Worm (Caenorhabditis elegans) whole organism, young adult: ENCODE data around the gene col-159.
A peak's percentile ranks its signal among the peaks of the same experiment; 100 is the strongest.

Source experiments
- B0336.3 ChIP-seq: fragments of 200-800 bp; sonication (Bioruptor generic); IDR thresholded peaks from 2 replicates; pipeline ENCODE4 v1.3.6; 2022; ENCODE audit warnings: missing genetic modification characterization, missing compliant biosample characterization
- F10E7.11 ChIP-seq: sonication (generic microtip); optimal IDR thresholded peaks from 2 replicates; lab custom pipeline; 2017; ENCODE audit warnings: mild to moderate bottlenecking, missing genetic modification characterization, moderate library complexity, missing compliant biosample characterization
- F22D6.2 ChIP-seq: sonication (generic microtip); optimal IDR thresholded peaks from 2 replicates; lab custom pipeline; 2016; ENCODE audit warnings: mild to moderate bottlenecking, missing genetic modification characterization, missing compliant biosample characterization
- F23B12.7 ChIP-seq: sonication (generic microtip); optimal IDR thresholded peaks from 2 replicates; lab custom pipeline; 2017; ENCODE audit warnings: missing genetic modification characterization, mild to moderate bottlenecking, missing compliant biosample characterization, antibody characterized with exemption, moderate library complexity; ENCODE audit not compliant: insufficient read depth
- Y67H2A.10 ChIP-seq: fragments of 200-800 bp; sonication (Bioruptor generic); conservative IDR thresholded peaks from 2 replicates; pipeline ENCODE4 v1.3.6; 2022; ENCODE audit warnings: missing genetic modification reagents, missing genetic modification characterization, missing compliant biosample characterization
- Y79H2A.3 ChIP-seq: fragments of 200-800 bp; sonication (Bioruptor generic); conservative IDR thresholded peaks from 2 replicates; pipeline ENCODE4 v1.3.6; 2022; ENCODE audit warnings: missing genetic modification reagents, missing genetic modification characterization, missing compliant biosample characterization
- Y95B8A.8 ChIP-seq: fragments of 200-800 bp; sonication (Bioruptor generic); IDR thresholded peaks from 2 replicates; pipeline ENCODE4 v1.3.6; 2022; ENCODE audit warnings: missing genetic modification reagents, missing genetic modification characterization, missing compliant biosample characterization
- ama-1 ChIP-seq, 3 experiments: fragments of 150-350 bp in 1 of 3; sonication (generic microtip) in 2 of 3; optimal IDR thresholded peaks; 2 replicates each; lab custom pipeline; 2014 to 2018; ENCODE audit warnings: missing biosample characterization in 2 of 3, missing genetic modification characterization in 2 of 3, missing genetic modification reagents in 2 of 3
- aptf-2 ChIP-seq: fragments of 200-800 bp; sonication (Bioruptor generic); conservative IDR thresholded peaks from 2 replicates; pipeline ENCODE4 v1.3.6; 2022; ENCODE audit warnings: missing genetic modification reagents, missing genetic modification characterization, missing compliant biosample characterization
- aptf-3 ChIP-seq: fragments of 200-800 bp; sonication (Bioruptor generic); IDR thresholded peaks from 2 replicates; pipeline ENCODE4 v1.3.6; 2022; ENCODE audit warnings: missing genetic modification characterization, missing compliant biosample characterization
- atf-7 ChIP-seq: sonication (generic microtip); optimal IDR thresholded peaks from 2 replicates; lab custom pipeline; 2017; ENCODE audit warnings: mild to moderate bottlenecking, missing genetic modification characterization, missing compliant biosample characterization
- bed-1 ChIP-seq: fragments of 200-800 bp; sonication (Bioruptor generic); IDR thresholded peaks from 2 replicates; pipeline ENCODE4 v1.3.6; 2022; ENCODE audit warnings: missing genetic modification reagents, missing genetic modification characterization, missing compliant biosample characterization
- bed-2 ChIP-seq: fragments of 200-800 bp; sonication (Bioruptor generic); IDR thresholded peaks from 2 replicates; pipeline ENCODE4 v1.3.6; 2022; ENCODE audit warnings: missing genetic modification reagents, missing genetic modification characterization, missing compliant biosample characterization
- dox-1 ChIP-seq: fragments of 200-800 bp; sonication (Bioruptor generic); IDR thresholded peaks from 2 replicates; pipeline ENCODE4 v1.3.6; 2022; ENCODE audit warnings: missing genetic modification reagents, missing genetic modification characterization, missing compliant biosample characterization
- dpff-1 ChIP-seq: sonication (generic microtip); optimal IDR thresholded peaks from 2 replicates; lab custom pipeline; 2017; ENCODE audit warnings: mild to moderate bottlenecking, missing genetic modification characterization, missing compliant biosample characterization
- egl-18 ChIP-seq: fragments of 200-800 bp; sonication (Bioruptor generic); IDR thresholded peaks from 2 replicates; pipeline ENCODE4 v1.3.6; 2022; ENCODE audit warnings: missing genetic modification reagents, missing genetic modification characterization, missing compliant biosample characterization
- egl-44 ChIP-seq: fragments of 200-800 bp; sonication (Bioruptor generic); IDR thresholded peaks from 2 replicates; pipeline ENCODE4 v1.3.6; 2022; ENCODE audit warnings: missing genetic modification reagents, missing genetic modification characterization, missing compliant biosample characterization
- egrh-3 ChIP-seq: fragments of 200-800 bp; sonication (Bioruptor generic); IDR thresholded peaks from 2 replicates; pipeline ENCODE4 v1.3.6; 2022; ENCODE audit warnings: missing genetic modification reagents, missing genetic modification characterization, missing compliant biosample characterization
- ets-4 ChIP-seq: fragments of 200-800 bp; sonication (Bioruptor generic); optimal IDR thresholded peaks from 2 replicates; lab custom pipeline; 2018; ENCODE audit warnings: mild to moderate bottlenecking, missing genetic modification characterization, missing compliant biosample characterization
- fkh-3 ChIP-seq: sonication (generic microtip); optimal IDR thresholded peaks from 2 replicates; lab custom pipeline; 2016; ENCODE audit warnings: mild to moderate bottlenecking, missing genetic modification characterization, missing compliant biosample characterization
- hlh-12 ChIP-seq: sonication (generic microtip); optimal IDR thresholded peaks from 2 replicates; lab custom pipeline; 2016; ENCODE audit warnings: missing genetic modification characterization, missing compliant biosample characterization
- hmg-1.2 ChIP-seq: fragments of 200-800 bp; sonication (Bioruptor generic); IDR thresholded peaks from 2 replicates; pipeline ENCODE4 v1.3.6; 2022; ENCODE audit warnings: missing genetic modification reagents, missing genetic modification characterization, missing compliant biosample characterization
- hmg-20 ChIP-seq: fragments of 200-800 bp; sonication (Bioruptor generic); IDR thresholded peaks from 2 replicates; pipeline ENCODE4 v1.3.6; 2022; ENCODE audit warnings: missing genetic modification reagents, missing genetic modification characterization, missing compliant biosample characterization
- let-607 ChIP-seq, 2 experiments: fragments of 200-800 bp in 1 of 2; sonication (Bioruptor generic) in 1 of 2; sonication (generic microtip) in 1 of 2; optimal IDR thresholded peaks; 2 replicates each; lab custom pipeline; 2016 to 2018; ENCODE audit warnings: mild to moderate bottlenecking in 2 of 2, missing compliant biosample characterization in 2 of 2, missing genetic modification characterization in 2 of 2, moderate library complexity in 2 of 2, missing genotype in 1 of 2
- lin-35 ChIP-seq, 3 experiments: fragments of 150-350 bp in 2 of 3; sonication (generic microtip) in 1 of 3; optimal IDR thresholded peaks; 2 replicates each; lab custom pipeline; 2014 to 2018; ENCODE audit warnings: missing biosample characterization in 3 of 3, missing genetic modification characterization in 3 of 3, missing genetic modification reagents in 3 of 3
- lin-54 ChIP-seq: fragments of 200-800 bp; sonication (Bioruptor generic); optimal IDR thresholded peaks from 2 replicates; lab custom pipeline; 2018; ENCODE audit warnings: mild to moderate bottlenecking, missing genetic modification characterization, missing compliant biosample characterization
- lsy-27 ChIP-seq: sonication (generic microtip); optimal IDR thresholded peaks from 2 replicates; lab custom pipeline; 2017; ENCODE audit warnings: missing genetic modification characterization, mild to moderate bottlenecking, missing compliant biosample characterization, antibody characterized with exemption, missing genotype, borderline replicate concordance; ENCODE audit not compliant: insufficient read depth
- madf-10 ChIP-seq: sonication (generic microtip); optimal IDR thresholded peaks from 2 replicates; lab custom pipeline; 2016; ENCODE audit warnings: mild to moderate bottlenecking, missing genetic modification characterization, missing compliant biosample characterization
- madf-3 ChIP-seq: fragments of 200-800 bp; sonication (Bioruptor generic); IDR thresholded peaks from 2 replicates; pipeline ENCODE4 v1.3.6; 2022; ENCODE audit warnings: missing genetic modification reagents, missing genetic modification characterization, missing compliant biosample characterization
- mcd-1 ChIP-seq: fragments of 200-800 bp; sonication (Bioruptor generic); IDR thresholded peaks from 2 replicates; pipeline ENCODE4 v1.3.6; 2022; ENCODE audit warnings: missing genetic modification reagents, missing genetic modification characterization, missing compliant biosample characterization
- mxl-1 ChIP-seq: sonication (generic microtip); optimal IDR thresholded peaks from 2 replicates; lab custom pipeline; 2016; ENCODE audit warnings: missing genetic modification characterization, missing compliant biosample characterization
- nhr-120 ChIP-seq: fragments of 200-800 bp; sonication (Bioruptor generic); IDR thresholded peaks from 2 replicates; pipeline ENCODE4 v1.3.6; 2022; ENCODE audit warnings: missing genetic modification characterization, missing compliant biosample characterization
- nhr-27 ChIP-seq: fragments of 200-800 bp; sonication (Bioruptor generic); optimal IDR thresholded peaks from 2 replicates; lab custom pipeline; 2018; ENCODE audit warnings: mild to moderate bottlenecking, missing genetic modification characterization, moderate library complexity, missing compliant biosample characterization
- nhr-80 ChIP-seq: sonication (generic microtip); optimal IDR thresholded peaks from 2 replicates; lab custom pipeline; 2016; ENCODE audit warnings: missing genetic modification characterization, missing compliant biosample characterization
- rcor-1 ChIP-seq: fragments of 200-800 bp; sonication (Bioruptor generic); IDR thresholded peaks from 2 replicates; pipeline ENCODE4 v1.3.6; 2022; ENCODE audit warnings: missing genetic modification reagents, missing genetic modification characterization, missing compliant biosample characterization
- repo-1 ChIP-seq: sonication (generic microtip); optimal IDR thresholded peaks from 2 replicates; lab custom pipeline; 2017; ENCODE audit warnings: mild to moderate bottlenecking, missing genetic modification characterization, missing compliant biosample characterization
- snpc-1.3 ChIP-seq: sonication (generic microtip); optimal IDR thresholded peaks from 2 replicates; lab custom pipeline; 2017; ENCODE audit warnings: missing genetic modification characterization, mild to moderate bottlenecking, missing compliant biosample characterization, antibody characterized with exemption, moderate library complexity, missing genotype, missing genetic modification reagents; ENCODE audit not compliant: insufficient read depth
- snpc-4 ChIP-seq, 5 experiments: fragments of 150-350 bp in 1 of 5; sonication (generic microtip) in 4 of 5; optimal IDR thresholded peaks; 2 replicates each; lab custom pipeline; 2014 to 2018; ENCODE audit warnings: missing genetic modification characterization in 5 of 5, missing biosample characterization in 3 of 5, antibody characterized with exemption in 2 of 5, mild to moderate bottlenecking in 2 of 5, missing compliant biosample characterization in 2 of 5, missing genotype in 2 of 5, moderate library complexity in 2 of 5, missing genetic modification reagents in 1 of 5
- unc-62 ChIP-seq: fragments of 150-350 bp; optimal IDR thresholded peaks from 2 replicates; lab custom pipeline; 2014; ENCODE audit warnings: missing biosample characterization, missing genetic modification reagents, missing genetic modification characterization
- xnd-1 ChIP-seq: sonication (generic microtip); optimal IDR thresholded peaks from 2 replicates; lab custom pipeline; 2016; ENCODE audit warnings: missing genotype, missing genetic modification reagents, missing genetic modification characterization, missing compliant biosample characterization
- ztf-18 ChIP-seq: sonication (generic microtip); optimal IDR thresholded peaks from 2 replicates; lab custom pipeline; 2016; ENCODE audit warnings: missing genotype, mild to moderate bottlenecking, missing genetic modification characterization, missing compliant biosample characterization
- ztf-25 ChIP-seq: fragments of 200-800 bp; sonication (Bioruptor generic); IDR thresholded peaks from 2 replicates; pipeline ENCODE4 v1.3.6; 2022; ENCODE audit warnings: missing genetic modification reagents, missing genetic modification characterization, missing compliant biosample characterization

The col-159 gene

DNA sequence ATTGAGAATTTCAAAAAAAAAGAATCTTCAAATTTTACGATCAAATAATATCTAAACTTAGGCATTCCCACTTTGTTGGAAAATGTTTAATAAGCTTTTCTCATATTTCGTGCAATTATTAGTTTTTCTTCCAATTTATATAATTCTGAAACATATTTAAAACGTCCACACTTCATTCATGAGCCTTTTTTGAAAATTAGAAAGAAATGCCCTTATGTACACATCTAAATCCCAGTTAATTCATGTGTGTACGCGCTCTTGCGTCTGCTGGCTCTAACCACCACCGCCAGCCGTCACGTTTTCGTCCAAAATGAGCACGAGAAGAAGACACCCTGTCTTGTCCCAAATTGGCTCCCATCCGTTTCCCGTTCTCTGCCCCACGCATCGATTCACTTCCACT is 35.4 kb downstream of the col-159 start:
- no peak for TF ChIP-seq snpc-1.3 (tag; lab: Kevin White, UChicago)
- no peak for TF ChIP-seq hlh-12 (tag; lab: Kevin White, UChicago)
- 0 out of 2 replicates have a peak, but pooled peaks have one; percentile 44 for TF ChIP-seq bed-1 (GFP tag; lab: Robert Waterston, UW)
- TF ChIP-seq lin-35 (GFP tag; optimal IDR thresholded peaks at IDR 0.05; lab: Kevin White, UChicago): no peak
- TF ChIP-seq F22D6.2 (tag; lab: Kevin White, UChicago): no peak

DNA sequence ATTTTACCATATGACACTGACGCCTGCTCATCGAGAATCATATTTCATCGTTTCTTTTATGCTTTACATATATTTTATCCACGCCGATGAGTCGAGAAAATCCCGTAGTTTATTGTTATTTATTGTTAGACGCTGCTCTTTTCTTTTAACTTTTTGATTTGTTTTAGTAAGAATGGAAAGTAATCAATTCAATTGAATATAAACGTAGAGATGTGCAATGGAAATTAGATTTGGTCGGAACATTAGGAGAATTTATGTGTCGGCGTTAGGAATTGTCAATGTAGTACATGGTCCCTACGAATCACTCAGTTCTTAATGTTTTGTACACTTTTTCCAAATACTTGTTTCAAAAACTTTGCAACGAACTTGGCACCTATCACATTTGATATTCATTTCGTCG is 36.7 kb downstream of the col-159 start:
- no peak for TF ChIP-seq lin-54 (GFP tag; lab: Kevin White, UChicago)
- no peak for TF ChIP-seq lsy-27 (tag; lab: Kevin White, UChicago)
- no peak for TF ChIP-seq hmg-20 (GFP tag; lab: Robert Waterston, UW)
- TF ChIP-seq bed-2 (GFP tag; lab: Robert Waterston, UW): no peak
- TF ChIP-seq F10E7.11 (tag; lab: Kevin White, UChicago): no peak
- TF ChIP-seq dpff-1: no peak
- TF ChIP-seq snpc-4 (GFP tag; optimal IDR thresholded peaks at IDR 0.05; lab: Kevin White, UChicago): no peak
- no peak for TF ChIP-seq snpc-4 (tag; optimal IDR thresholded peaks at IDR 0.05; lab: Kevin White, UChicago)
- no peak for TF ChIP-seq Y95B8A.8
- TF ChIP-seq ztf-25 (GFP tag; lab: Robert Waterston, UW): no peak

- TF ChIP-seq F23B12.7 (tag; lab: Kevin White, UChicago) (peak; percentile 63), snpc-4 (GFP tag; optimal IDR thresholded peaks at IDR 0.05; lab: Kevin White, UChicago) (no peak), snpc-4 (tag; optimal IDR thresholded peaks at IDR 0.05; lab: Kevin White, UChicago) (peak in 2 of 4 experiments; percentile 1 to 55), B0336.3 (GFP tag; lab: Robert Waterston, UW) (peak; percentile 25; the same call in 1 of the 2 replicates), unc-62 (no peak), let-607 (tag; optimal IDR thresholded peaks at IDR 0.05; lab: Kevin White, UChicago) (peak; percentile 65 to 94), ets-4 (GFP tag; lab: Kevin White, UChicago) (peak; percentile 47), atf-7 (tag; lab: Kevin White, UChicago) (peak; percentile 54), egrh-3 (no peak), mcd-1 (GFP tag; lab: Robert Waterston, UW) (peak; percentile 33; the same call in 1 of the 2 replicates), rcor-1 (GFP tag; lab: Robert Waterston, UW) (no peak), snpc-1.3 (tag; lab: Kevin White, UChicago) (no peak), xnd-1 (no peak), repo-1 (tag; lab: Kevin White, UChicago) (peak; percentile 33), dox-1 (GFP tag; lab: Robert Waterston, UW) (peak; percentile 58), lin-54 (GFP tag; lab: Kevin White, UChicago) (peak; percentile 18), egl-18 (GFP tag; lab: Robert Waterston, UW) (no peak), egl-44 (GFP tag; lab: Robert Waterston, UW) (0 out of 2 replicates have a peak, but pooled peaks have one; percentile 43), fkh-3 (tag; lab: Kevin White, UChicago) (no peak), nhr-80 (tag; lab: Kevin White, UChicago) (peak; percentile 91)
- TF ChIP-seq, all 124 proteins: peak for 12
These were observed 38.1 kb downstream of the col-159 start for ce11 chrV:13163841-13164240.

- TF ChIP-seq aptf-2 (GFP tag; lab: Robert Waterston, UW) (no peak), snpc-4 (GFP tag; optimal IDR thresholded peaks at IDR 0.05; lab: Kevin White, UChicago) (peak; percentile 46), snpc-4 (tag; optimal IDR thresholded peaks at IDR 0.05; lab: Kevin White, UChicago) (peak; percentile 12 to 88 (median 76)), madf-3 (GFP tag; lab: Robert Waterston, UW) (no peak), ama-1 (optimal IDR thresholded peaks at IDR 0.05; lab: Kevin White, UChicago) (no peak), ama-1 (GFP tag; optimal IDR thresholded peaks at IDR 0.05; lab: Kevin White, UChicago) (no peak), Y79H2A.3 (GFP tag; lab: Robert Waterston, UW) (no peak), nhr-27 (no peak), ets-4 (GFP tag; lab: Kevin White, UChicago) (no peak), madf-10 (tag; lab: Kevin White, UChicago) (no peak), Y67H2A.10 (no peak), mxl-1 (tag; lab: Kevin White, UChicago) (no peak), hmg-1.2 (GFP tag; lab: Robert Waterston, UW) (peak; percentile 68), aptf-3 (GFP tag; lab: Robert Waterston, UW) (no peak), dpff-1 (no peak), ztf-18 (tag; lab: Kevin White, UChicago) (no peak), nhr-120 (GFP tag; lab: Robert Waterston, UW) (no peak)
These were observed 39.1 kb downstream of the col-159 start for ce11 chrV:13162885-13163284.
